Worm (Caenorhabditis elegans) whole organism, young adult: ENCODE data around the gene glb-3.

Source experiments
- T07F8.4 ChIP-seq: sonication (generic microtip); optimal IDR thresholded peaks from 2 replicates; lab custom pipeline; 2016; ENCODE audit warnings: mild to moderate bottlenecking, missing genetic modification characterization, moderate library complexity, missing compliant biosample characterization
- ets-4 ChIP-seq: fragments of 200-800 bp; sonication (Bioruptor generic); optimal IDR thresholded peaks from 2 replicates; lab custom pipeline; 2018; ENCODE audit warnings: mild to moderate bottlenecking, missing genetic modification characterization, missing compliant biosample characterization
- hmg-20 ChIP-seq: fragments of 200-800 bp; sonication (Bioruptor generic); IDR thresholded peaks from 2 replicates; pipeline ENCODE4 v1.3.6; 2022; ENCODE audit warnings: missing genetic modification reagents, missing genetic modification characterization, missing compliant biosample characterization
- nfyb-1 ChIP-seq: fragments of 200-800 bp; sonication (Bioruptor generic); IDR thresholded peaks from 2 replicates; pipeline ENCODE4 v1.3.6; 2022; ENCODE audit warnings: missing genetic modification reagents, missing genetic modification characterization, missing compliant biosample characterization
- nhr-90 ChIP-seq: sonication (generic microtip); optimal IDR thresholded peaks from 2 replicates; lab custom pipeline; 2016; ENCODE audit warnings: missing genotype, mild to moderate bottlenecking, missing genetic modification characterization, missing compliant biosample characterization
- rcor-1 ChIP-seq: fragments of 200-800 bp; sonication (Bioruptor generic); IDR thresholded peaks from 2 replicates; pipeline ENCODE4 v1.3.6; 2022; ENCODE audit warnings: missing genetic modification reagents, missing genetic modification characterization, missing compliant biosample characterization
- repo-1 ChIP-seq: sonication (generic microtip); optimal IDR thresholded peaks from 2 replicates; lab custom pipeline; 2017; ENCODE audit warnings: mild to moderate bottlenecking, missing genetic modification characterization, missing compliant biosample characterization
- rpc-1 ChIP-seq, 2 experiments: fragments of 150-350 bp in 1 of 2; sonication (generic microtip) in 1 of 2; optimal IDR thresholded peaks; 2 replicates each; lab custom pipeline; 2014 to 2018; ENCODE audit warnings: missing biosample characterization in 1 of 2, missing genetic modification characterization in 1 of 2, missing genetic modification reagents in 1 of 2, missing genotype in 1 of 2
- snpc-4 ChIP-seq, 5 experiments: fragments of 150-350 bp in 1 of 5; sonication (generic microtip) in 4 of 5; optimal IDR thresholded peaks; 2 replicates each; lab custom pipeline; 2014 to 2018; ENCODE audit warnings: missing genetic modification characterization in 5 of 5, missing biosample characterization in 3 of 5, antibody characterized with exemption in 2 of 5, mild to moderate bottlenecking in 2 of 5, missing compliant biosample characterization in 2 of 5, missing genotype in 2 of 5, moderate library complexity in 2 of 5, missing genetic modification reagents in 1 of 5
- zim-3 ChIP-seq: sonication (generic microtip); optimal IDR thresholded peaks from 2 replicates; lab custom pipeline; 2017; ENCODE audit warnings: mild to moderate bottlenecking, missing genetic modification characterization, moderate library complexity, missing compliant biosample characterization

ce11 chrV:11127197-11127596 lies 7.2 kb upstream of the glb-3 start, which contains the start of gene jmjd-5:
- no peak for TF ChIP-seq snpc-4 (GFP tag; optimal IDR thresholded peaks at IDR 0.05; lab: Kevin White, UChicago)
- no peak for TF ChIP-seq snpc-4 (tag; optimal IDR thresholded peaks at IDR 0.05; lab: Kevin White, UChicago)
- TF ChIP-seq repo-1 (tag; lab: Kevin White, UChicago), result no peak
- no peak for TF ChIP-seq zim-3 (tag; lab: Kevin White, UChicago)
- no peak for TF ChIP-seq nfyb-1
- no peak for TF ChIP-seq rpc-1 (optimal IDR thresholded peaks at IDR 0.05; lab: Kevin White, UChicago)
- no peak for TF ChIP-seq rpc-1 (tag; optimal IDR thresholded peaks at IDR 0.05; lab: Kevin White, UChicago)
- no peak for TF ChIP-seq rcor-1 (GFP tag; lab: Robert Waterston, UW)
- no peak for TF ChIP-seq nhr-90 (tag; lab: Kevin White, UChicago)
- no peak for TF ChIP-seq hmg-20
- TF ChIP-seq T07F8.4 (tag; lab: Kevin White, UChicago), result no peak
- TF ChIP-seq ets-4 (GFP tag; lab: Kevin White, UChicago), result no peak
